Worm (Caenorhabditis elegans) whole organism, late embryonic: ENCODE results near the gene F28H6.8.

ENCODE experiments used
- C08G9.2 ChIP-seq: sonication (generic microtip); optimal IDR thresholded peaks from 2 replicates; lab custom pipeline; 2016; ENCODE audit warnings: mild to moderate bottlenecking, missing genetic modification characterization, moderate library complexity, missing compliant biosample characterization
- C38D4.7 ChIP-seq: fragments of 200-800 bp; sonication (Bioruptor generic); optimal IDR thresholded peaks from 2 replicates; lab custom pipeline; 2018; ENCODE audit warnings: mild to moderate bottlenecking, missing genetic modification characterization, moderate library complexity, missing compliant biosample characterization
- K09A11.1 ChIP-seq: sonication (generic microtip); optimal IDR thresholded peaks from 2 replicates; lab custom pipeline; 2017; ENCODE audit warnings: antibody characterized with exemption, mild to moderate bottlenecking, missing genetic modification characterization, missing compliant biosample characterization; ENCODE audit not compliant: insufficient read depth
- Y22D7AL.16 ChIP-seq: sonication (generic microtip); optimal IDR thresholded peaks from 2 replicates; lab custom pipeline; 2016; ENCODE audit warnings: missing genetic modification characterization, missing compliant biosample characterization
- ama-1 ChIP-seq: fragments of 150-350 bp; optimal IDR thresholded peaks from 2 replicates; lab custom pipeline; 2014
- ceh-14 ChIP-seq: sonication (generic microtip); optimal IDR thresholded peaks from 2 replicates; lab custom pipeline; 2016; ENCODE audit warnings: missing genotype, missing genetic modification characterization, missing compliant biosample characterization
- ceh-18 ChIP-seq: sonication (generic microtip); optimal IDR thresholded peaks from 2 replicates; lab custom pipeline; 2016; ENCODE audit warnings: missing genetic modification characterization, missing compliant biosample characterization
- ceh-19 ChIP-seq: fragments of 200-800 bp; sonication (Bioruptor generic); optimal IDR thresholded peaks from 2 replicates; lab custom pipeline; 2018; ENCODE audit warnings: mild to moderate bottlenecking, missing genetic modification characterization, missing compliant biosample characterization
- ceh-2 ChIP-seq: sonication (generic microtip); optimal IDR thresholded peaks from 2 replicates; lab custom pipeline; 2016; ENCODE audit warnings: missing genotype, missing genetic modification characterization, missing compliant biosample characterization
- ceh-24 ChIP-seq: sonication (generic microtip); optimal IDR thresholded peaks from 2 replicates; lab custom pipeline; 2016; ENCODE audit warnings: mild to moderate bottlenecking, missing genetic modification characterization, missing compliant biosample characterization
- ceh-34 ChIP-seq: sonication (generic microtip); optimal IDR thresholded peaks from 2 replicates; lab custom pipeline; 2016; ENCODE audit warnings: mild to moderate bottlenecking, missing genetic modification characterization, missing compliant biosample characterization
- ceh-45 ChIP-seq: fragments of 200-800 bp; sonication (Bioruptor generic); IDR thresholded peaks from 2 replicates; pipeline ENCODE4 v1.3.6; 2022; ENCODE audit warnings: missing genetic modification reagents, missing genetic modification characterization, missing compliant biosample characterization
- ceh-48 ChIP-seq: sonication (generic microtip); optimal IDR thresholded peaks from 2 replicates; lab custom pipeline; 2016; ENCODE audit warnings: missing genetic modification characterization, inconsistent platforms, missing compliant biosample characterization
- ceh-6 ChIP-seq: fragments of 200-800 bp; sonication (Bioruptor generic); optimal IDR thresholded peaks from 2 replicates; lab custom pipeline; 2018; ENCODE audit warnings: mild to moderate bottlenecking, missing genetic modification characterization, missing compliant biosample characterization
- ceh-9 ChIP-seq: sonication (generic microtip); optimal IDR thresholded peaks from 2 replicates; lab custom pipeline; 2016; ENCODE audit warnings: mild to moderate bottlenecking, missing genetic modification characterization, inconsistent platforms, missing compliant biosample characterization
- elt-2 ChIP-seq: sonication (generic microtip); optimal IDR thresholded peaks from 2 replicates; lab custom pipeline; 2016; ENCODE audit warnings: missing genetic modification reagents, missing genetic modification characterization, missing compliant biosample characterization
- ets-4 ChIP-seq: sonication (generic microtip); optimal IDR thresholded peaks from 2 replicates; lab custom pipeline; 2016; ENCODE audit warnings: missing genetic modification characterization, missing compliant biosample characterization
- fax-1 ChIP-seq: sonication (generic microtip); optimal IDR thresholded peaks from 2 replicates; lab custom pipeline; 2016; ENCODE audit warnings: missing genotype, missing genetic modification characterization, missing compliant biosample characterization
- fkh-10 ChIP-seq: fragments of 150-350 bp; optimal IDR thresholded peaks from 2 replicates; lab custom pipeline; 2014; ENCODE audit warnings: missing biosample characterization, missing genetic modification reagents, missing genetic modification characterization
- gmeb-2 ChIP-seq: sonication (generic microtip); optimal IDR thresholded peaks from 2 replicates; lab custom pipeline; 2016; ENCODE audit warnings: missing genetic modification characterization, inconsistent platforms, missing compliant biosample characterization
- hlh-30 ChIP-seq: sonication (generic microtip); optimal IDR thresholded peaks from 2 replicates; lab custom pipeline; 2017; ENCODE audit warnings: antibody characterized with exemption, missing genetic modification characterization, missing compliant biosample characterization; ENCODE audit not compliant: insufficient read depth
- hlh-6 ChIP-seq: sonication (generic microtip); optimal IDR thresholded peaks from 2 replicates; lab custom pipeline; 2016; ENCODE audit warnings: missing genotype, missing genetic modification characterization, missing compliant biosample characterization
- hlh-8 ChIP-seq: sonication (generic microtip); optimal IDR thresholded peaks from 2 replicates; lab custom pipeline; 2016; ENCODE audit warnings: missing genotype, missing genetic modification characterization, missing compliant biosample characterization
- lin-11 ChIP-seq: fragments of 200-800 bp; sonication (Bioruptor generic); optimal IDR thresholded peaks from 2 replicates; lab custom pipeline; 2018; ENCODE audit warnings: mild to moderate bottlenecking, missing genetic modification characterization, missing compliant biosample characterization
- mec-3 ChIP-seq: sonication (generic microtip); optimal IDR thresholded peaks from 2 replicates; lab custom pipeline; 2016; ENCODE audit warnings: borderline replicate concordance, missing genetic modification characterization, missing compliant biosample characterization
- pag-3 ChIP-seq: sonication (generic microtip); optimal IDR thresholded peaks from 2 replicates; lab custom pipeline; 2016; ENCODE audit warnings: missing compliant biosample characterization, missing genetic modification characterization, borderline replicate concordance
- ref-2 ChIP-seq: sonication (generic microtip); optimal IDR thresholded peaks from 2 replicates; lab custom pipeline; 2016; ENCODE audit warnings: missing genetic modification characterization, missing compliant biosample characterization
- rnt-1 ChIP-seq: sonication (generic microtip); optimal IDR thresholded peaks from 2 replicates; lab custom pipeline; 2016; ENCODE audit warnings: missing genetic modification characterization, missing compliant biosample characterization
- sox-4 ChIP-seq: sonication (generic microtip); optimal IDR thresholded peaks from 2 replicates; lab custom pipeline; 2017; ENCODE audit warnings: mild to moderate bottlenecking, missing genetic modification characterization, inconsistent platforms, missing compliant biosample characterization
- syd-9 ChIP-seq: sonication (generic microtip); optimal IDR thresholded peaks from 2 replicates; lab custom pipeline; 2016; ENCODE audit warnings: mild to moderate bottlenecking, missing genetic modification characterization, moderate library complexity, missing compliant biosample characterization
- tbx-7 ChIP-seq: sonication (generic microtip); optimal IDR thresholded peaks from 2 replicates; lab custom pipeline; 2016; ENCODE audit warnings: missing genotype, missing genetic modification characterization, missing compliant biosample characterization
- ttx-3 ChIP-seq: sonication (generic microtip); optimal IDR thresholded peaks from 2 replicates; lab custom pipeline; 2016; ENCODE audit warnings: missing genetic modification reagents, missing genetic modification characterization, missing compliant biosample characterization
- unc-42 ChIP-seq: sonication (generic microtip); optimal IDR thresholded peaks from 2 replicates; lab custom pipeline; 2016; ENCODE audit warnings: missing genotype, missing genetic modification characterization, missing compliant biosample characterization
- unc-55 ChIP-seq: sonication (generic microtip); optimal IDR thresholded peaks from 2 replicates; lab custom pipeline; 2017; ENCODE audit warnings: missing biosample characterization, missing genetic modification reagents, missing genetic modification characterization
- unc-86 ChIP-seq: sonication (generic microtip); optimal IDR thresholded peaks from 2 replicates; lab custom pipeline; 2016; ENCODE audit warnings: missing genetic modification characterization, missing compliant biosample characterization
- zip-5 ChIP-seq: sonication (generic microtip); optimal IDR thresholded peaks from 2 replicates; lab custom pipeline; 2016; ENCODE audit warnings: missing genetic modification characterization, missing compliant biosample characterization
- ztf-16 ChIP-seq: sonication (generic microtip); optimal IDR thresholded peaks from 2 replicates; lab custom pipeline; 2017; ENCODE audit warnings: missing genetic modification characterization, missing compliant biosample characterization

Gene F28H6.8

ce11 chrX:14161684-14162347 is 27.7 kb upstream of the F28H6.8 start, which contains the start of gene lgc-25:
Gene lgc-25 (minus strand): TSS chrX:14161734.
- TF ChIP-seq ama-1 (lab: Kevin White, UChicago), result no peak
- no peak for TF ChIP-seq fkh-10 (GFP tag; lab: Kevin White, UChicago)
- no peak for TF ChIP-seq ztf-16 (tag; lab: Kevin White, UChicago)
- TF ChIP-seq C38D4.7 (GFP tag; lab: Kevin White, UChicago), result no peak
- TF ChIP-seq ceh-48 (tag; lab: Kevin White, UChicago), result no peak
- no peak for TF ChIP-seq hlh-30
- TF ChIP-seq ceh-6 (GFP tag; lab: Kevin White, UChicago), result no peak
- no peak for TF ChIP-seq ttx-3

- TF ChIP-seq syd-9 (tag; lab: Kevin White, UChicago) (no peak), ceh-2 (no peak), ztf-16 (tag; lab: Kevin White, UChicago) (no peak), ref-2 (no peak), mec-3 (tag; lab: Kevin White, UChicago) (no peak), unc-86 (tag; lab: Kevin White, UChicago) (no peak), tbx-7 (no peak), hlh-6 (tag; lab: Kevin White, UChicago) (no peak), ceh-45 (GFP tag; lab: Robert Waterston, UW) (no peak), ceh-9 (tag; lab: Kevin White, UChicago) (no peak), lin-11 (no peak), C08G9.2 (tag; lab: Kevin White, UChicago) (no peak), ama-1 (lab: Kevin White, UChicago) (no peak), unc-42 (tag; lab: Kevin White, UChicago) (no peak), Y22D7AL.16 (tag; lab: Kevin White, UChicago) (no peak)
- TF ChIP-seq, all 69 proteins: peak for 0
Measured at ce11 chrX:14156913-14157312, 22.8 kb upstream of the F28H6.8 start, which contains the start of gene ceh-90. Gene ceh-90 (minus strand): TSS chrX:14157013.

ce11 chrX:14152644-14153043 is 18.5 kb upstream of the F28H6.8 start:
- TF ChIP-seq ceh-14 (no peak), C38D4.7 (GFP tag; lab: Kevin White, UChicago) (no peak), pag-3 (tag; lab: Kevin White, UChicago) (no peak), ceh-18 (no peak), ceh-19 (no peak), unc-55 (GFP tag; lab: Kevin White, UChicago) (no peak)

ce11 chrX:14147400-14147799 is 13.3 kb upstream of the F28H6.8 start, which contains the start of gene akt-2:
Gene akt-2 (plus strand): TSS chrX:14147700.
- TF ChIP-seq rnt-1 (tag; lab: Kevin White, UChicago) (no peak), ceh-18 (no peak), hlh-8 (tag; lab: Kevin White, UChicago) (no peak), ceh-24 (tag; lab: Kevin White, UChicago) (no peak), ceh-14 (no peak), Y22D7AL.16 (tag; lab: Kevin White, UChicago) (no peak), ref-2 (no peak), ceh-45 (GFP tag; lab: Robert Waterston, UW) (no peak), ceh-2 (no peak), gmeb-2 (tag; lab: Kevin White, UChicago) (no peak), ets-4 (tag; lab: Kevin White, UChicago) (no peak), fax-1 (no peak), K09A11.1 (no peak), ceh-34 (no peak), ttx-3 (no peak), zip-5 (tag; lab: Kevin White, UChicago) (no peak), mec-3 (tag; lab: Kevin White, UChicago) (no peak), sox-4 (tag; lab: Kevin White, UChicago) (no peak), elt-2 (tag; lab: Kevin White, UChicago) (no peak)
